Worm (Caenorhabditis elegans) whole organism, late embryonic: ENCODE results near the gene F22B8.3.

ENCODE experiments used
- C38D4.7 ChIP-seq: fragments of 200-800 bp; sonication (Bioruptor generic); optimal IDR thresholded peaks from 2 replicates; lab custom pipeline; 2018; ENCODE audit warnings: mild to moderate bottlenecking, missing genetic modification characterization, moderate library complexity, missing compliant biosample characterization
- F13H6.1 ChIP-seq: sonication (generic microtip); optimal IDR thresholded peaks from 2 replicates; lab custom pipeline; 2016; ENCODE audit warnings: missing genetic modification characterization, missing compliant biosample characterization
- K09A11.1 ChIP-seq: sonication (generic microtip); optimal IDR thresholded peaks from 2 replicates; lab custom pipeline; 2017; ENCODE audit warnings: antibody characterized with exemption, mild to moderate bottlenecking, missing genetic modification characterization, missing compliant biosample characterization; ENCODE audit not compliant: insufficient read depth
- T23F11.4 ChIP-seq: fragments of 200-800 bp; sonication (Bioruptor generic); optimal IDR thresholded peaks from 2 replicates; lab custom pipeline; 2018; ENCODE audit warnings: mild to moderate bottlenecking, missing genetic modification characterization, missing compliant biosample characterization
- Y22D7AL.16 ChIP-seq: sonication (generic microtip); optimal IDR thresholded peaks from 2 replicates; lab custom pipeline; 2016; ENCODE audit warnings: missing genetic modification characterization, missing compliant biosample characterization
- ceh-18 ChIP-seq: sonication (generic microtip); optimal IDR thresholded peaks from 2 replicates; lab custom pipeline; 2016; ENCODE audit warnings: missing genetic modification characterization, missing compliant biosample characterization
- ceh-19 ChIP-seq: fragments of 200-800 bp; sonication (Bioruptor generic); optimal IDR thresholded peaks from 2 replicates; lab custom pipeline; 2018; ENCODE audit warnings: mild to moderate bottlenecking, missing genetic modification characterization, missing compliant biosample characterization
- ceh-22 ChIP-seq: sonication (generic microtip); optimal IDR thresholded peaks from 2 replicates; lab custom pipeline; 2017; ENCODE audit warnings: missing biosample characterization, missing genetic modification characterization
- ceh-24 ChIP-seq: sonication (generic microtip); optimal IDR thresholded peaks from 2 replicates; lab custom pipeline; 2016; ENCODE audit warnings: mild to moderate bottlenecking, missing genetic modification characterization, missing compliant biosample characterization
- ceh-30 ChIP-seq: fragments of 150-350 bp; optimal IDR thresholded peaks from 2 replicates; lab custom pipeline; 2014; ENCODE audit warnings: missing biosample characterization, missing genetic modification characterization
- ceh-34 ChIP-seq: sonication (generic microtip); optimal IDR thresholded peaks from 2 replicates; lab custom pipeline; 2016; ENCODE audit warnings: mild to moderate bottlenecking, missing genetic modification characterization, missing compliant biosample characterization
- ceh-45 ChIP-seq: fragments of 200-800 bp; sonication (Bioruptor generic); IDR thresholded peaks from 2 replicates; pipeline ENCODE4 v1.3.6; 2022; ENCODE audit warnings: missing genetic modification reagents, missing genetic modification characterization, missing compliant biosample characterization
- ceh-6 ChIP-seq: fragments of 200-800 bp; sonication (Bioruptor generic); optimal IDR thresholded peaks from 2 replicates; lab custom pipeline; 2018; ENCODE audit warnings: mild to moderate bottlenecking, missing genetic modification characterization, missing compliant biosample characterization
- ceh-9 ChIP-seq: sonication (generic microtip); optimal IDR thresholded peaks from 2 replicates; lab custom pipeline; 2016; ENCODE audit warnings: mild to moderate bottlenecking, missing genetic modification characterization, inconsistent platforms, missing compliant biosample characterization
- dve-1 ChIP-seq: sonication (generic microtip); optimal IDR thresholded peaks from 2 replicates; lab custom pipeline; 2017; ENCODE audit warnings: antibody characterized with exemption, mild to moderate bottlenecking, missing genetic modification characterization, missing compliant biosample characterization
- elt-2 ChIP-seq: sonication (generic microtip); optimal IDR thresholded peaks from 2 replicates; lab custom pipeline; 2016; ENCODE audit warnings: missing genetic modification reagents, missing genetic modification characterization, missing compliant biosample characterization
- elt-4 ChIP-seq: sonication (generic microtip); optimal IDR thresholded peaks from 2 replicates; lab custom pipeline; 2016; ENCODE audit warnings: missing genetic modification characterization, missing compliant biosample characterization
- eyg-1 ChIP-seq: sonication (generic microtip); optimal IDR thresholded peaks from 2 replicates; lab custom pipeline; 2016; ENCODE audit warnings: missing genotype, missing genetic modification characterization, missing compliant biosample characterization
- fax-1 ChIP-seq: sonication (generic microtip); optimal IDR thresholded peaks from 2 replicates; lab custom pipeline; 2016; ENCODE audit warnings: missing genotype, missing genetic modification characterization, missing compliant biosample characterization
- fkh-10 ChIP-seq: fragments of 150-350 bp; optimal IDR thresholded peaks from 2 replicates; lab custom pipeline; 2014; ENCODE audit warnings: missing biosample characterization, missing genetic modification reagents, missing genetic modification characterization
- fkh-6 ChIP-seq: sonication (generic microtip); optimal IDR thresholded peaks from 2 replicates; lab custom pipeline; 2016; ENCODE audit warnings: missing genetic modification characterization, missing compliant biosample characterization
- gmeb-2 ChIP-seq: sonication (generic microtip); optimal IDR thresholded peaks from 2 replicates; lab custom pipeline; 2016; ENCODE audit warnings: missing genetic modification characterization, inconsistent platforms, missing compliant biosample characterization
- hlh-15 ChIP-seq: sonication (generic microtip); optimal IDR thresholded peaks from 2 replicates; lab custom pipeline; 2016; ENCODE audit warnings: missing genetic modification characterization, missing compliant biosample characterization
- hlh-8 ChIP-seq: sonication (generic microtip); optimal IDR thresholded peaks from 2 replicates; lab custom pipeline; 2016; ENCODE audit warnings: missing genotype, missing genetic modification characterization, missing compliant biosample characterization
- lim-6 ChIP-seq: sonication (generic microtip); optimal IDR thresholded peaks from 2 replicates; lab custom pipeline; 2016; ENCODE audit warnings: missing genetic modification characterization, missing compliant biosample characterization
- lin-11 ChIP-seq: fragments of 200-800 bp; sonication (Bioruptor generic); optimal IDR thresholded peaks from 2 replicates; lab custom pipeline; 2018; ENCODE audit warnings: mild to moderate bottlenecking, missing genetic modification characterization, missing compliant biosample characterization
- madf-2 ChIP-seq: sonication (generic microtip); optimal IDR thresholded peaks from 2 replicates; lab custom pipeline; 2017; ENCODE audit warnings: missing genetic modification characterization, missing compliant biosample characterization
- nhr-11 ChIP-seq: fragments of 150-350 bp; optimal IDR thresholded peaks from 2 replicates; lab custom pipeline; 2014; ENCODE audit warnings: missing biosample characterization, missing genetic modification characterization
- nhr-232 ChIP-seq: sonication (generic microtip); optimal IDR thresholded peaks from 2 replicates; lab custom pipeline; 2016; ENCODE audit warnings: missing genetic modification characterization, missing compliant biosample characterization
- ref-2 ChIP-seq: sonication (generic microtip); optimal IDR thresholded peaks from 2 replicates; lab custom pipeline; 2016; ENCODE audit warnings: missing genetic modification characterization, missing compliant biosample characterization
- rnt-1 ChIP-seq: sonication (generic microtip); optimal IDR thresholded peaks from 2 replicates; lab custom pipeline; 2016; ENCODE audit warnings: missing genetic modification characterization, missing compliant biosample characterization
- sdc-2 ChIP-seq: sonication (generic microtip); optimal IDR thresholded peaks from 2 replicates; lab custom pipeline; 2016; ENCODE audit warnings: missing genotype, missing genetic modification characterization, missing compliant biosample characterization
- syd-9 ChIP-seq: sonication (generic microtip); optimal IDR thresholded peaks from 2 replicates; lab custom pipeline; 2016; ENCODE audit warnings: mild to moderate bottlenecking, missing genetic modification characterization, moderate library complexity, missing compliant biosample characterization
- tbx-2 ChIP-seq: sonication (generic microtip); optimal IDR thresholded peaks from 2 replicates; lab custom pipeline; 2016; ENCODE audit warnings: missing genetic modification characterization, missing compliant biosample characterization
- ttx-3 ChIP-seq: sonication (generic microtip); optimal IDR thresholded peaks from 2 replicates; lab custom pipeline; 2016; ENCODE audit warnings: missing genetic modification reagents, missing genetic modification characterization, missing compliant biosample characterization
- unc-55 ChIP-seq: sonication (generic microtip); optimal IDR thresholded peaks from 2 replicates; lab custom pipeline; 2017; ENCODE audit warnings: missing biosample characterization, missing genetic modification reagents, missing genetic modification characterization
- unc-86 ChIP-seq: sonication (generic microtip); optimal IDR thresholded peaks from 2 replicates; lab custom pipeline; 2016; ENCODE audit warnings: missing genetic modification characterization, missing compliant biosample characterization
- ztf-16 ChIP-seq: sonication (generic microtip); optimal IDR thresholded peaks from 2 replicates; lab custom pipeline; 2017; ENCODE audit warnings: missing genetic modification characterization, missing compliant biosample characterization

F22B8.3 gene

ce11 chrV:16120922-16121321 is 30.1 kb downstream of the F22B8.3 start, which contains the start of gene skr-3:
skr-3 (plus strand) TSS chrV:16121084.
- TF ChIP-seq syd-9 (tag; lab: Kevin White, UChicago) (no peak), fkh-10 (GFP tag; lab: Kevin White, UChicago) (no peak), ceh-9 (no peak), ttx-3 (tag; lab: Kevin White, UChicago) (no peak), sdc-2 (no peak), nhr-11 (tag; lab: Kevin White, UChicago) (no peak), fkh-6 (tag; lab: Kevin White, UChicago) (no peak), eyg-1 (tag; lab: Kevin White, UChicago) (no peak), hlh-15 (no peak), ceh-30 (tag; lab: Kevin White, UChicago) (no peak), dve-1 (tag; lab: Kevin White, UChicago) (no peak), ceh-22 (tag; lab: Kevin White, UChicago) (no peak), lin-11 (no peak), F13H6.1 (no peak), tbx-2 (no peak), unc-86 (tag; lab: Kevin White, UChicago) (no peak)

ce11 chrV:16121451-16121850 is 30.7 kb downstream of the F22B8.3 start:
- TF ChIP-seq dve-1 (tag; lab: Kevin White, UChicago), result no peak
- no peak for TF ChIP-seq Y22D7AL.16 (tag; lab: Kevin White, UChicago)
- no peak for TF ChIP-seq ceh-45 (GFP tag; lab: Robert Waterston, UW)
- no peak for TF ChIP-seq nhr-232 (tag; lab: Kevin White, UChicago)
- no peak for TF ChIP-seq fax-1 (tag; lab: Kevin White, UChicago)
- no peak for TF ChIP-seq unc-55
- no peak for TF ChIP-seq ceh-9

- TF ChIP-seq gmeb-2 (no peak), lim-6 (tag; lab: Kevin White, UChicago) (no peak), ceh-18 (tag; lab: Kevin White, UChicago) (no peak), elt-4 (no peak), fkh-10 (GFP tag; lab: Kevin White, UChicago) (no peak), hlh-8 (tag; lab: Kevin White, UChicago) (no peak), nhr-11 (tag; lab: Kevin White, UChicago) (no peak), madf-2 (tag; lab: Kevin White, UChicago) (no peak), rnt-1 (no peak), lin-11 (no peak), T23F11.4 (GFP tag; lab: Kevin White, UChicago) (no peak), ceh-22 (tag; lab: Kevin White, UChicago) (no peak), ceh-6 (GFP tag; lab: Kevin White, UChicago) (no peak)
Observed at ce11 chrV:16124739-16125138, 34.0 kb downstream of the F22B8.3 start, which contains the start of gene nhr-111. nhr-111 (minus strand) TSS chrV:16124839.

DNA sequence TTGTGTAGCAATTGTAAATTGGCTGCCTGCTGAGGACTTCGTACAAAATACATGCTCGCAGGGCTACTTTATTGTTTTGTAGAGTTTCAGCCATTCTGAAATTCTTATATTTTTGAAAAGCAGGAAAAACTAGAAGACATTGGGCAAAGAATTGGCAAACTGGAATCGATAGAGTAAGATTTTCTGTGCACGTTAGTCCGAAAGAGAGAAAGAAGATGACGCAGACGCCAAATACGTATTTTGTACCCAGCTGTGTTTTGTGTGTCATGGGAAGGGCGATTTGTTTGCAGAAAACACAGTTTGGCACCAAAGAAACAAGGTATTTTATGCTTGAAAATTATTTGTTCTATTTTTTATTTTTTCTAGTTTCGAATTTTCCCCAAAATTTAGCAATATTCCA is 36.6 kb downstream of the F22B8.3 start, which contains the start of gene fbxa-143:
TSS of gene fbxa-143 (minus strand) at position 101 of the 400 bp plus-strand sequence.
- TF ChIP-seq ceh-34 (tag; lab: Kevin White, UChicago), result no peak
- TF ChIP-seq C38D4.7, result no peak
- TF ChIP-seq syd-9 (tag; lab: Kevin White, UChicago), result no peak
- no peak for TF ChIP-seq elt-2 (tag; lab: Kevin White, UChicago)
- no peak for TF ChIP-seq ztf-16
- TF ChIP-seq ttx-3 (tag; lab: Kevin White, UChicago), result no peak
- TF ChIP-seq rnt-1, result no peak
- no peak for TF ChIP-seq ceh-19 (GFP tag; lab: Kevin White, UChicago)
- TF ChIP-seq nhr-11 (tag; lab: Kevin White, UChicago), result no peak
- no peak for TF ChIP-seq lin-11
- no peak for TF ChIP-seq F13H6.1
- no peak for TF ChIP-seq ceh-24
- no peak for TF ChIP-seq sdc-2
- no peak for TF ChIP-seq ref-2 (tag; lab: Kevin White, UChicago)
- TF ChIP-seq eyg-1 (tag; lab: Kevin White, UChicago), result no peak
- TF ChIP-seq K09A11.1 (tag; lab: Kevin White, UChicago), result no peak
